Worm (Caenorhabditis elegans) whole organism, L3 larva: Measurements from ENCODE around the gene pxd-1.

ENCODE experiments used
- egl-27 ChIP-seq: sonication (generic microtip); optimal IDR thresholded peaks from 4 replicates; lab custom pipeline; 2017; ENCODE audit warnings: missing biosample characterization, missing genetic modification reagents, missing genetic modification characterization
- nfya-1 ChIP-seq: sonication (generic microtip); optimal IDR thresholded peaks from 2 replicates; lab custom pipeline; 2017; ENCODE audit warnings: missing genetic modification characterization, mild to moderate bottlenecking, missing compliant biosample characterization, antibody characterized with exemption, moderate library complexity; ENCODE audit not compliant: insufficient read depth
- nhr-25 ChIP-seq: sonication (generic microtip); optimal IDR thresholded peaks from 2 replicates; lab custom pipeline; 2017; ENCODE audit warnings: missing biosample characterization, missing genetic modification characterization
- nhr-28 ChIP-seq: fragments of 150-350 bp; optimal IDR thresholded peaks from 2 replicates; lab custom pipeline; 2014; ENCODE audit warnings: missing biosample characterization, missing genetic modification characterization
- snpc-4 ChIP-seq: fragments of 150-350 bp; optimal IDR thresholded peaks from 2 replicates; lab custom pipeline; 2014; ENCODE audit warnings: missing biosample characterization, missing genetic modification characterization
- unc-39 ChIP-seq: sonication (generic microtip); optimal IDR thresholded peaks from 4 replicates; lab custom pipeline; 2017; ENCODE audit warnings: missing biosample characterization, missing genetic modification characterization

- TF ChIP-seq nfya-1 (no peak), egl-27 (tag; lab: Kevin White, UChicago) (no peak), unc-39 (tag; lab: Kevin White, UChicago) (no peak), snpc-4 (no peak), nhr-25 (tag; lab: Kevin White, UChicago) (no peak), nhr-28 (tag; lab: Kevin White, UChicago) (no peak)
These were observed 30.9 kb upstream of the pxd-1 start for ce11 chrIII:3975008-3975407.
